Worm (Caenorhabditis elegans) whole organism, mixed stage, embryonic: Measurements from ENCODE around the gene F54H12.8.

Source experiments
- ceh-43 ChIP-seq: fragments of 200-800 bp; sonication (Bioruptor generic); optimal IDR thresholded peaks from 2 replicates; lab custom pipeline; 2018; ENCODE audit warnings: mild to moderate bottlenecking, missing genetic modification characterization, moderate library complexity, missing compliant biosample characterization
- elt-3 ChIP-seq: fragments of 150-350 bp; optimal IDR thresholded peaks from 2 replicates; lab custom pipeline; 2014; ENCODE audit warnings: missing biosample characterization, missing genetic modification characterization
- lsy-2 ChIP-seq: fragments of 150-350 bp; optimal IDR thresholded peaks from 2 replicates; lab custom pipeline; 2014; ENCODE audit warnings: missing biosample characterization, missing genetic modification characterization
- nhr-12 ChIP-seq: fragments of 150-350 bp; optimal IDR thresholded peaks from 2 replicates; lab custom pipeline; 2014; ENCODE audit warnings: missing biosample characterization, missing genetic modification characterization
- nhr-237 ChIP-seq: fragments of 150-350 bp; optimal IDR thresholded peaks from 2 replicates; lab custom pipeline; 2014; ENCODE audit warnings: missing biosample characterization, missing genetic modification characterization
- nhr-28 ChIP-seq: fragments of 150-350 bp; optimal IDR thresholded peaks from 2 replicates; lab custom pipeline; 2014; ENCODE audit warnings: missing biosample characterization, missing genetic modification characterization
- sptf-1 ChIP-seq: sonication (generic microtip); optimal IDR thresholded peaks from 2 replicates; lab custom pipeline; 2017; ENCODE audit warnings: mild to moderate bottlenecking, missing genetic modification characterization, moderate library complexity, missing compliant biosample characterization
- unc-120 ChIP-seq: sonication (generic microtip); optimal IDR thresholded peaks from 2 replicates; lab custom pipeline; 2017; ENCODE audit warnings: missing genetic modification characterization, missing compliant biosample characterization; ENCODE audit not compliant: poor library complexity, severe bottlenecking
- unc-39 ChIP-seq: fragments of 150-350 bp; optimal IDR thresholded peaks from 2 replicates; lab custom pipeline; 2014; ENCODE audit warnings: missing biosample characterization, missing genetic modification characterization
- unc-62 ChIP-seq: fragments of 150-350 bp; optimal IDR thresholded peaks from 2 replicates; lab custom pipeline; 2014; ENCODE audit warnings: missing biosample characterization, missing genetic modification reagents, missing genetic modification characterization

DNA sequence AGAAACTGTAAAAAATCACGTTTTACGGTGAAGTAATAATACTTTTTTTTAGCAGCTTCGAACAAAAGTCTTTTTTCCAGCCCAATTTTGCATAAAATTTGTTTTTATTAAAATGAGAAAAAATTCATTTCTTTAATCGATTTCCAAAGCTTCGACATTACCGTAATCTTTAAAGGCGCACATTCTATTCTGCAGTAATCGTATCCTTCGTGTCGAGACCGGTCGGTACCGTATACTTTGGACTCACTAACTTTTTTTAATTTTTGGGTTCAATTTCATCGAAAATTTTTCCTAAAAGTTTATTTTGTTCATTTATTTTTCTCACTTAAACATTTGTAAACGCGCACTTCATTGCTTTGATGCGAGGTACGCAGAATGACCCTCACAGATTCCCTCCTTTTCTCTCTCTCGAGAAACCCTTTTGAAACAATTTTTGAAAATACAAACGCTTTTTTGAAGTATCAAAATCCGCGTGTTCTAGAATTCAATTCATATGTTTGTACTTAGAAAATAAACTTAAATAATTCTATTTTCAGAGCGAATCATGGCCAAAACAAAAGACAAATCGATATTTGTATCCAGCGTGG is 17.7 kb upstream of the F54H12.8 start, which contains the start of gene hrpk-2:
- TF ChIP-seq nhr-12 (tag; lab: Kevin White, UChicago) (no peak), ceh-43 (GFP tag; lab: Kevin White, UChicago) (no peak), lsy-2 (no peak), unc-62 (GFP tag; lab: Kevin White, UChicago) (no peak), elt-3 (tag; lab: Kevin White, UChicago) (no peak), unc-39 (tag; lab: Kevin White, UChicago) (no peak), unc-120 (tag; lab: Kevin White, UChicago) (no peak), nhr-237 (no peak), nhr-28 (tag; lab: Kevin White, UChicago) (no peak), sptf-1 (no peak)
